Fruit fly (Drosophila melanogaster) whole organism, adult: ENCODE results near the gene CG14687.

Source experiments
- CG11617 ChIP-seq: fragments of 200-800 bp; sonication (Bioruptor generic); optimal IDR thresholded peaks from 2 replicates; lab custom pipeline; 2017; ENCODE audit warnings: mild to moderate bottlenecking, missing biosample characterization, missing genetic modification reagents, missing genetic modification characterization
- CG12768 ChIP-seq: fragments of 200-800 bp; sonication (Bioruptor generic); optimal IDR thresholded peaks from 2 replicates; lab custom pipeline; 2017; ENCODE audit warnings: missing biosample characterization, missing genetic modification characterization, mild to moderate bottlenecking, moderate library complexity, missing genetic modification reagents
- CG14711 ChIP-seq: fragments of 200-800 bp; sonication (Bioruptor generic); optimal IDR thresholded peaks from 2 replicates; lab custom pipeline; 2018; ENCODE audit warnings: missing biosample characterization, mild to moderate bottlenecking, missing genetic modification characterization, moderate library complexity
- CG1620 ChIP-seq: fragments of 200-800 bp; sonication (Bioruptor generic); optimal IDR thresholded peaks from 2 replicates; lab custom pipeline; 2016; ENCODE audit warnings: missing biosample characterization, missing genetic modification characterization
- CG33017 ChIP-seq: fragments of 200-800 bp; sonication (Bioruptor generic); optimal IDR thresholded peaks from 2 replicates; lab custom pipeline; 2018; ENCODE audit warnings: missing biosample characterization, mild to moderate bottlenecking, missing genetic modification characterization, moderate library complexity
- CG5204 ChIP-seq: fragments of 200-800 bp; sonication (Bioruptor generic); optimal IDR thresholded peaks from 2 replicates; lab custom pipeline; 2016; ENCODE audit warnings: missing biosample characterization, missing genetic modification characterization
- CG7045 ChIP-seq: fragments of 200-800 bp; sonication (Bioruptor generic); optimal IDR thresholded peaks from 2 replicates; lab custom pipeline; 2017; ENCODE audit warnings: missing biosample characterization, mild to moderate bottlenecking, missing genetic modification characterization
- CG7101 ChIP-seq: fragments of 200-800 bp; sonication (Bioruptor generic); optimal IDR thresholded peaks from 2 replicates; lab custom pipeline; 2018; ENCODE audit warnings: missing biosample characterization, mild to moderate bottlenecking, missing genetic modification characterization, moderate library complexity
- Clk ChIP-seq: fragments of 200-800 bp; sonication (Bioruptor generic); optimal IDR thresholded peaks from 2 replicates; lab custom pipeline; 2017; ENCODE audit warnings: missing biosample characterization, missing genetic modification characterization
- Crg-1 ChIP-seq: fragments of 200-800 bp; sonication (Bioruptor generic); optimal IDR thresholded peaks from 2 replicates; lab custom pipeline; 2016; ENCODE audit warnings: missing biosample characterization, missing genetic modification characterization
- Hr96 ChIP-seq: fragments of 200-800 bp; sonication (Bioruptor generic); optimal IDR thresholded peaks from 2 replicates; lab custom pipeline; 2016; ENCODE audit warnings: missing biosample characterization, missing genetic modification characterization
- Mnt ChIP-seq: fragments of 200-800 bp; sonication (Bioruptor generic); optimal IDR thresholded peaks from 2 replicates; lab custom pipeline; 2016; ENCODE audit warnings: missing biosample characterization, mild to moderate bottlenecking, missing genetic modification characterization
- bab1 ChIP-seq: fragments of 200-800 bp; sonication (Bioruptor generic); optimal IDR thresholded peaks from 3 replicates; lab custom pipeline; 2019; ENCODE audit warnings: missing biosample characterization, mild to moderate bottlenecking, missing genetic modification characterization, moderate library complexity
- cic ChIP-seq: fragments of 200-800 bp; sonication (Bioruptor generic); optimal IDR thresholded peaks from 2 replicates; lab custom pipeline; 2017; ENCODE audit warnings: missing biosample characterization, mild to moderate bottlenecking, missing genetic modification characterization, moderate library complexity
- cnc ChIP-seq, 2 experiments: fragments of >200 bp; optimal IDR thresholded peaks; 2 replicates each; lab custom pipeline; 2017
- kay ChIP-seq: fragments of 200-800 bp; sonication (Bioruptor generic); peaks from one replicate; lab custom pipeline; 2016; ENCODE audit warnings: missing biosample characterization, missing genetic modification characterization, borderline replicate concordance
- ovo ChIP-seq: fragments of 200-800 bp; sonication (Bioruptor generic); optimal IDR thresholded peaks from 2 replicates; lab custom pipeline; 2016; ENCODE audit warnings: missing biosample characterization, missing genetic modification characterization
- pad ChIP-seq: fragments of 200-800 bp; sonication (Bioruptor generic); optimal IDR thresholded peaks from 3 replicates; lab custom pipeline; 2017; ENCODE audit warnings: missing biosample characterization, missing genetic modification characterization, mild to moderate bottlenecking, moderate library complexity, missing genetic modification reagents
- tj ChIP-seq: fragments of 200-800 bp; sonication (Bioruptor generic); optimal IDR thresholded peaks from 3 replicates; lab custom pipeline; 2017; ENCODE audit warnings: missing biosample characterization, mild to moderate bottlenecking, missing genetic modification characterization, moderate library complexity
- toe ChIP-seq: fragments of 200-800 bp; sonication (Bioruptor generic); optimal IDR thresholded peaks from 2 replicates; lab custom pipeline; 2016; ENCODE audit warnings: missing biosample characterization, missing genetic modification characterization

Gene CG14687

DNA sequence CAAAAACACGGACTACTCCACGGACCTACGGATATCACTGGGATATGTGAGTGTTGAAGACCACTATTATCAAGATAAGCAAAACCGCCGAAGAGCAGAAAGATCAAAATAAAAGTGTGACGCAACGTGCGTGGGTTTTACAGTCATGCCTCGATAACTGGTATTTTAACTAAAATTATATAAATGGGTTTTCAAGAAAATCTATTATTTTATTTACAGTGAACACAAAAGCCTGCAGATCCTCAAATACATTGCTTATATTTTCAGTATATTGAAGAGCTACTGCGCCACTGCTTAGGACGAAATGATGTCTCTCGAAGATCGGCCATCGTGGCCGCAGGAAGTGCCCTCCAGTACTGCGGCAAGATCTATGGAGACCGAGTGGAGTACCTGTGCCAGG is 30.7 kb upstream of the CG14687 start:
- TF ChIP-seq CG7045 (GFP tag; lab: Kevin White, UChicago) (no peak), toe (no peak)

- TF ChIP-seq CG7045 (GFP tag; lab: Kevin White, UChicago) (no peak), CG33017 (tag; lab: Kevin White, UChicago) (no peak), cic (GFP tag; lab: Kevin White, UChicago) (no peak), toe (no peak), kay (GFP tag; lab: Kevin White, UChicago) (no peak), CG5204 (GFP tag; lab: Kevin White, UChicago) (no peak), CG7101 (tag; lab: Kevin White, UChicago) (no peak), CG11617 (GFP tag; lab: Kevin White, UChicago) (no peak), bab1 (GFP tag; lab: Kevin White, UChicago) (no peak), cnc (optimal IDR thresholded peaks at IDR 0.05; lab: Kevin White, UChicago) (no peak), tj (no peak), Crg-1 (GFP tag; lab: Kevin White, UChicago) (no peak), CG14711 (tag; lab: Kevin White, UChicago) (no peak), ovo (no peak), Clk (GFP tag; lab: Kevin White, UChicago) (no peak), Mnt (no peak), CG1620 (GFP tag; lab: Kevin White, UChicago) (no peak), Hr96 (GFP tag; lab: Kevin White, UChicago) (no peak), CG12768 (no peak)
Measured at dm6 chr3R:10767526-10767925, 25.2 kb upstream of the CG14687 start, which contains the start of gene TfIIFbeta. TfIIFbeta (minus strand) TSS chr3R:10767804.

- no peak for TF ChIP-seq CG7101 (tag; lab: Kevin White, UChicago)
- TF ChIP-seq CG14711 (tag; lab: Kevin White, UChicago) = no peak
Measured at dm6 chr3R:10775246-10775645, 17.5 kb upstream of the CG14687 start.

dm6 chr3R:10776047-10776659 is 16.6 kb upstream of the CG14687 start:
- TF ChIP-seq cic (GFP tag; lab: Kevin White, UChicago) = no peak
- no peak for TF ChIP-seq CG1620 (GFP tag; lab: Kevin White, UChicago)
- TF ChIP-seq toe = no peak
- TF ChIP-seq CG11617 (GFP tag; lab: Kevin White, UChicago) = no peak
- TF ChIP-seq bab1 (GFP tag; lab: Kevin White, UChicago) = no peak
- no peak for TF ChIP-seq CG7045 (GFP tag; lab: Kevin White, UChicago)
- no peak for TF ChIP-seq kay (GFP tag; lab: Kevin White, UChicago)
- no peak for TF ChIP-seq tj
- no peak for TF ChIP-seq Crg-1 (GFP tag; lab: Kevin White, UChicago)
- TF ChIP-seq pad (GFP tag; lab: Kevin White, UChicago) = no peak
- no peak for TF ChIP-seq CG33017 (tag; lab: Kevin White, UChicago)
- TF ChIP-seq Clk (GFP tag; lab: Kevin White, UChicago) = no peak
- TF ChIP-seq Mnt = no peak

DNA sequence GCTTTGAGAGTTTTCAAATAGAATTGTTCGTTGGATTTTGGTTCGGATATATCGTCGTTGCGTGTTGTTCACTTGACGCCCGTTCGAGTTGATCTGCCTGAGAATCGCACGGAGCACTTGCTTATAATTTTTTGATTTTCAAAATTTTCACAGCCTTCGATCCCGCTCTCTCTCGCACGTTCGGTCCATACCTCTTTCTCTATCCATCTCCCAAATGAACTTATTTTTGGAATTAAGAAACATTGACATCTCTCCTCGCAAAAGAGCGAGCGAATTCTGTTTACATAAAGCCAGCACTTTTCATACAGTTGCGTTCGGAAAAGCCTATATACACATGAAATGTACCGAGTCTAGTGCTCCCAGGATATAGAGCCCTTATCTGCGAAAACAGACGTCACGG is 15.4 kb upstream of the CG14687 start, which contains the start of the genes CG45076, CG45078 and fau:
CG45076 (minus strand) TSS at position 101 of the 400 bp plus-strand sequence.
CG45078 (minus strand) TSS at position 101 of the 400 bp plus-strand sequence.
fau (minus strand) TSS at position 101 of the 400 bp plus-strand sequence.
- TF ChIP-seq CG7045 (GFP tag; lab: Kevin White, UChicago) (no peak), toe (no peak), CG33017 (tag; lab: Kevin White, UChicago) (no peak), bab1 (GFP tag; lab: Kevin White, UChicago) (no peak), CG1620 (GFP tag; lab: Kevin White, UChicago) (no peak), CG7101 (tag; lab: Kevin White, UChicago) (no peak), kay (GFP tag; lab: Kevin White, UChicago) (no peak), Hr96 (GFP tag; lab: Kevin White, UChicago) (no peak), ovo (no peak), CG14711 (tag; lab: Kevin White, UChicago) (no peak), CG12768 (no peak), cnc (optimal IDR thresholded peaks at IDR 0.05; lab: Kevin White, UChicago) (no peak), tj (no peak), CG11617 (GFP tag; lab: Kevin White, UChicago) (no peak), CG5204 (GFP tag; lab: Kevin White, UChicago) (no peak)

- TF ChIP-seq cnc (optimal IDR thresholded peaks at IDR 0.05; lab: Kevin White, UChicago) (no peak), CG7101 (tag; lab: Kevin White, UChicago) (no peak), CG33017 (tag; lab: Kevin White, UChicago) (no peak), Hr96 (GFP tag; lab: Kevin White, UChicago) (no peak), kay (GFP tag; lab: Kevin White, UChicago) (no peak), CG14711 (tag; lab: Kevin White, UChicago) (no peak), CG1620 (GFP tag; lab: Kevin White, UChicago) (no peak), CG12768 (no peak), Clk (GFP tag; lab: Kevin White, UChicago) (no peak), ovo (no peak)
Measured at dm6 chr3R:10778151-10778550, 14.6 kb upstream of the CG14687 start.

- TF ChIP-seq CG33017 (tag; lab: Kevin White, UChicago) = no peak
- no peak for TF ChIP-seq ovo
- TF ChIP-seq cnc (optimal IDR thresholded peaks at IDR 0.05; lab: Kevin White, UChicago) = no peak
- no peak for TF ChIP-seq CG1620 (GFP tag; lab: Kevin White, UChicago)
- no peak for TF ChIP-seq tj
- TF ChIP-seq Clk (GFP tag; lab: Kevin White, UChicago) = no peak
- TF ChIP-seq CG5204 (GFP tag; lab: Kevin White, UChicago) = no peak
- no peak for TF ChIP-seq CG11617 (GFP tag; lab: Kevin White, UChicago)
- no peak for TF ChIP-seq toe
- no peak for TF ChIP-seq CG12768
Measured at dm6 chr3R:10779269-10779668, 13.4 kb upstream of the CG14687 start, which contains the start of gene Desi. Desi (plus strand) TSS chr3R:10779569.
